Worm (Caenorhabditis elegans) whole organism, L1 larva: Measurements from ENCODE around the gene C05D12.3.

Experiments
- C16A3.4 ChIP-seq: fragments of 150-350 bp; optimal IDR thresholded peaks from 2 replicates; lab custom pipeline; 2014; ENCODE audit warnings: missing biosample characterization, missing genetic modification characterization
- C34B4.2 ChIP-seq: sonication (generic microtip); optimal IDR thresholded peaks from 2 replicates; lab custom pipeline; 2017; ENCODE audit warnings: mild to moderate bottlenecking, missing genetic modification characterization, missing compliant biosample characterization
- aha-1 ChIP-seq: fragments of 150-350 bp; optimal IDR thresholded peaks from 2 replicates; lab custom pipeline; 2014; ENCODE audit warnings: missing biosample characterization, missing genetic modification characterization
- alr-1 ChIP-seq: fragments of 200-800 bp; sonication (Bioruptor generic); optimal IDR thresholded peaks from 2 replicates; lab custom pipeline; 2018; ENCODE audit warnings: borderline replicate concordance, mild to moderate bottlenecking, missing genetic modification characterization, missing compliant biosample characterization
- blmp-1 ChIP-seq: fragments of 150-350 bp; optimal IDR thresholded peaks from 2 replicates; lab custom pipeline; 2014; ENCODE audit warnings: missing biosample characterization, missing genetic modification characterization
- ceh-90 ChIP-seq: sonication (generic microtip); optimal IDR thresholded peaks from 2 replicates; lab custom pipeline; 2016; ENCODE audit warnings: missing genetic modification characterization, missing compliant biosample characterization
- dsc-1 ChIP-seq: sonication (generic microtip); optimal IDR thresholded peaks from 2 replicates; lab custom pipeline; 2016; ENCODE audit warnings: mild to moderate bottlenecking, missing genetic modification characterization, missing compliant biosample characterization
- efl-1 ChIP-seq, 4 experiments: fragments of 150-350 bp; optimal IDR thresholded peaks in 3 of 4; peaks in 1 of 4; 1 replicate in 1 of 4; 2 replicates in 3 of 4; lab custom pipeline; 2014; ENCODE audit warnings: missing biosample characterization in 2 of 4, missing genetic modification characterization in 2 of 4, missing genetic modification reagents in 2 of 4
- efl-3 ChIP-seq: fragments of 200-800 bp; sonication (Bioruptor generic); optimal IDR thresholded peaks from 2 replicates; lab custom pipeline; 2018; ENCODE audit warnings: mild to moderate bottlenecking, missing genetic modification characterization, missing compliant biosample characterization
- egl-27 ChIP-seq, 2 experiments: fragments of 150-350 bp in 1 of 2; sonication (generic microtip); optimal IDR thresholded peaks; 3 replicates each; lab custom pipeline; 2017 to 2018; ENCODE audit warnings: missing biosample characterization in 2 of 2, missing genetic modification characterization in 2 of 2, missing genetic modification reagents in 2 of 2
- elt-3 ChIP-seq, 6 experiments: fragments of 150-350 bp in 1 of 6; sonication (generic microtip); optimal IDR thresholded peaks; 2 replicates each; lab custom pipeline; 2017 to 2018; ENCODE audit warnings: missing biosample characterization in 6 of 6, missing genetic modification characterization in 6 of 6, inconsistent platforms in 1 of 6
- fkh-8 ChIP-seq: sonication (generic microtip); optimal IDR thresholded peaks from 2 replicates; lab custom pipeline; 2016; ENCODE audit warnings: mild to moderate bottlenecking, missing genetic modification characterization, missing compliant biosample characterization
- grh-1 ChIP-seq: fragments of 200-800 bp; sonication (Bioruptor generic); IDR thresholded peaks from 2 replicates; pipeline ENCODE4 v1.3.6; 2022; ENCODE audit warnings: missing genetic modification reagents, missing genetic modification characterization, missing compliant biosample characterization
- hlh-17 ChIP-seq: fragments of 200-800 bp; sonication (Bioruptor generic); optimal IDR thresholded peaks from 2 replicates; lab custom pipeline; 2018; ENCODE audit warnings: missing genetic modification characterization, mild to moderate bottlenecking, missing compliant biosample characterization, moderate library complexity, borderline replicate concordance
- hlh-4 ChIP-seq: sonication (generic microtip); optimal IDR thresholded peaks from 2 replicates; lab custom pipeline; 2016; ENCODE audit warnings: mild to moderate bottlenecking, missing genetic modification characterization, missing compliant biosample characterization
- jun-1 ChIP-seq: fragments of 150-350 bp; optimal IDR thresholded peaks from 2 replicates; lab custom pipeline; 2014; ENCODE audit warnings: missing biosample characterization, missing genetic modification reagents, missing genetic modification characterization
- lin-14 ChIP-seq: fragments of 200-800 bp; sonication (Bioruptor generic); optimal IDR thresholded peaks from 2 replicates; lab custom pipeline; 2018; ENCODE audit warnings: mild to moderate bottlenecking, missing genetic modification characterization, moderate library complexity, missing compliant biosample characterization
- lin-35 ChIP-seq, 2 experiments: fragments of 150-350 bp; optimal IDR thresholded peaks; 2 replicates each; lab custom pipeline; 2014; ENCODE audit warnings: missing biosample characterization in 2 of 2, missing genetic modification characterization in 2 of 2, missing genetic modification reagents in 2 of 2
- lin-39 ChIP-seq: fragments of 150-350 bp; optimal IDR thresholded peaks from 2 replicates; lab custom pipeline; 2014; ENCODE audit warnings: missing biosample characterization, missing genetic modification reagents, missing genetic modification characterization
- lir-3 ChIP-seq: sonication (generic microtip); optimal IDR thresholded peaks from 2 replicates; lab custom pipeline; 2016; ENCODE audit warnings: mild to moderate bottlenecking, missing genetic modification characterization, moderate library complexity, missing compliant biosample characterization; ENCODE audit not compliant: poor library complexity
- mdl-1 ChIP-seq, 2 experiments: fragments of 150-350 bp; optimal IDR thresholded peaks; 2 replicates each; lab custom pipeline; 2014 to 2017; ENCODE audit warnings: missing biosample characterization in 2 of 2, missing genetic modification characterization in 2 of 2, inconsistent platforms in 1 of 2
- mef-2 ChIP-seq: fragments of 150-350 bp; optimal IDR thresholded peaks from 2 replicates; lab custom pipeline; 2014; ENCODE audit warnings: missing biosample characterization, missing genetic modification characterization
- nhr-11 ChIP-seq: fragments of 150-350 bp; optimal IDR thresholded peaks from 2 replicates; lab custom pipeline; 2014; ENCODE audit warnings: missing biosample characterization, missing genetic modification characterization
- nhr-19 ChIP-seq: fragments of 200-800 bp; sonication (Bioruptor generic); conservative IDR thresholded peaks from 2 replicates; pipeline ENCODE4 v1.3.6; 2022; ENCODE audit warnings: missing genetic modification characterization, missing compliant biosample characterization
- nhr-20 ChIP-seq: sonication (generic microtip); optimal IDR thresholded peaks from 2 replicates; lab custom pipeline; 2016; ENCODE audit warnings: mild to moderate bottlenecking, missing genetic modification characterization, missing compliant biosample characterization
- nhr-237 ChIP-seq: fragments of 150-350 bp; optimal IDR thresholded peaks from 2 replicates; lab custom pipeline; 2014; ENCODE audit warnings: missing biosample characterization, missing genetic modification characterization
- nhr-28 ChIP-seq: fragments of 150-350 bp; optimal IDR thresholded peaks from 2 replicates; lab custom pipeline; 2014; ENCODE audit warnings: missing biosample characterization, missing genetic modification characterization
- nhr-47 ChIP-seq: sonication (generic microtip); optimal IDR thresholded peaks from 2 replicates; lab custom pipeline; 2016; ENCODE audit warnings: mild to moderate bottlenecking, missing genetic modification characterization, moderate library complexity, missing compliant biosample characterization
- nhr-71 ChIP-seq: sonication (generic microtip); optimal IDR thresholded peaks from 2 replicates; lab custom pipeline; 2016; ENCODE audit warnings: mild to moderate bottlenecking, missing genetic modification characterization, moderate library complexity, missing compliant biosample characterization
- nhr-84 ChIP-seq: sonication (generic microtip); optimal IDR thresholded peaks from 2 replicates; lab custom pipeline; 2017; ENCODE audit warnings: missing biosample characterization, missing genetic modification characterization
- nhr-85 ChIP-seq: sonication (generic microtip); peaks from one replicate; lab custom pipeline; 2016; ENCODE audit warnings: missing genetic modification characterization, inconsistent platforms, missing compliant biosample characterization
- nhr-90 ChIP-seq: sonication (generic microtip); optimal IDR thresholded peaks from 2 replicates; lab custom pipeline; 2016; ENCODE audit warnings: mild to moderate bottlenecking, missing genetic modification characterization, missing compliant biosample characterization; ENCODE audit not compliant: poor library complexity
- pag-3 ChIP-seq: sonication (generic microtip); optimal IDR thresholded peaks from 2 replicates; lab custom pipeline; 2017; ENCODE audit warnings: missing genetic modification characterization, mild to moderate bottlenecking, missing compliant biosample characterization, antibody characterized with exemption, borderline replicate concordance; ENCODE audit not compliant: insufficient read depth
- rnt-1 ChIP-seq: sonication (generic microtip); optimal IDR thresholded peaks from 2 replicates; lab custom pipeline; 2016; ENCODE audit warnings: mild to moderate bottlenecking, missing genetic modification characterization, moderate library complexity, missing compliant biosample characterization
- skn-1 ChIP-seq: fragments of 150-350 bp; optimal IDR thresholded peaks from 2 replicates; lab custom pipeline; 2014; ENCODE audit warnings: missing biosample characterization, missing genetic modification characterization
- snpc-4 ChIP-seq: fragments of 150-350 bp; optimal IDR thresholded peaks from 2 replicates; lab custom pipeline; 2014; ENCODE audit warnings: missing biosample characterization, missing genetic modification characterization
- snu-23 ChIP-seq: sonication (generic microtip); optimal IDR thresholded peaks from 2 replicates; lab custom pipeline; 2016; ENCODE audit warnings: missing genetic modification characterization, missing compliant biosample characterization
- sptf-1 ChIP-seq: fragments of 150-350 bp; optimal IDR thresholded peaks from 2 replicates; lab custom pipeline; 2014; ENCODE audit warnings: missing biosample characterization, missing genetic modification characterization
- sup-37 ChIP-seq: fragments of 200-800 bp; sonication (Bioruptor generic); optimal IDR thresholded peaks from 2 replicates; lab custom pipeline; 2018; ENCODE audit warnings: mild to moderate bottlenecking, missing genetic modification characterization, missing compliant biosample characterization
- swsn-7 ChIP-seq: sonication (generic microtip); optimal IDR thresholded peaks from 2 replicates; lab custom pipeline; 2016; ENCODE audit warnings: missing genetic modification characterization, missing compliant biosample characterization
- tbx-2 ChIP-seq: sonication (generic microtip); optimal IDR thresholded peaks from 2 replicates; lab custom pipeline; 2016; ENCODE audit warnings: missing genetic modification characterization, missing compliant biosample characterization
- unc-130 ChIP-seq: fragments of 150-350 bp; optimal IDR thresholded peaks from 2 replicates; lab custom pipeline; 2017; ENCODE audit warnings: missing biosample characterization, missing genetic modification characterization, inconsistent platforms
- unc-62 ChIP-seq: fragments of 150-350 bp; optimal IDR thresholded peaks from 2 replicates; lab custom pipeline; 2014; ENCODE audit warnings: missing biosample characterization, missing genetic modification reagents, missing genetic modification characterization
- vab-15 ChIP-seq: sonication (generic microtip); optimal IDR thresholded peaks from 2 replicates; lab custom pipeline; 2017; ENCODE audit warnings: missing genotype, mild to moderate bottlenecking, missing genetic modification characterization, missing compliant biosample characterization
- zip-4 ChIP-seq: fragments of 200-800 bp; sonication (Bioruptor generic); optimal IDR thresholded peaks from 2 replicates; lab custom pipeline; 2018; ENCODE audit warnings: mild to moderate bottlenecking, missing genetic modification characterization, moderate library complexity, missing compliant biosample characterization
- ztf-4 ChIP-seq: fragments of 150-350 bp; optimal IDR thresholded peaks from 2 replicates; lab custom pipeline; 2014; ENCODE audit warnings: missing biosample characterization, missing genetic modification characterization

The C05D12.3 gene

ce11 chrII:11453025-11453424 is 28.0 kb downstream of the C05D12.3 start, which contains the start of gene rsp-1 (continued):
- TF ChIP-seq unc-62 (GFP tag; lab: Kevin White, UChicago) (no peak), vab-15 (tag; lab: Kevin White, UChicago) (peak; percentile 67), egl-27 (tag; optimal IDR thresholded peaks at IDR 0.05; lab: Kevin White, UChicago) (no peak), dsc-1 (tag; lab: Kevin White, UChicago) (peak; percentile 89), efl-1 (optimal IDR thresholded peaks at IDR 0.05; lab: Kevin White, UChicago) (peak; percentile 88 to 90), efl-1 (GFP tag; optimal IDR thresholded peaks at IDR 0.05 in 1 of 2; lab: Kevin White, UChicago) (peak; percentile 84 to 98), snpc-4 (tag; lab: Kevin White, UChicago) (peak; percentile 81), nhr-28 (tag; lab: Kevin White, UChicago) (no peak), lir-3 (peak; percentile 68), lin-14 (GFP tag; lab: Kevin White, UChicago) (peak; percentile 89), aha-1 (tag; lab: Kevin White, UChicago) (peak; percentile 17), rnt-1 (tag; lab: Kevin White, UChicago) (peak; percentile 94), pag-3 (tag; lab: Kevin White, UChicago) (no peak), ceh-90 (tag; lab: Kevin White, UChicago) (no peak), unc-130 (tag; lab: Kevin White, UChicago) (peak; percentile 91), nhr-11 (peak; percentile 46), swsn-7 (tag; lab: Kevin White, UChicago) (peak; percentile 91), ztf-4 (tag; lab: Kevin White, UChicago) (peak; percentile 84), hlh-4 (tag; lab: Kevin White, UChicago) (no peak), sup-37 (GFP tag; lab: Kevin White, UChicago) (peak; percentile 39), blmp-1 (peak; percentile 27), C16A3.4 (tag; lab: Kevin White, UChicago) (peak; percentile 95), nhr-85 (tag; lab: Kevin White, UChicago) (peak; percentile 92), nhr-71 (tag; lab: Kevin White, UChicago) (peak; percentile 93), nhr-19 (GFP tag; lab: Robert Waterston, UW) (peak; percentile 90), sptf-1 (tag; lab: Kevin White, UChicago) (no peak), nhr-90 (peak; percentile 89), efl-3 (GFP tag; lab: Kevin White, UChicago) (no peak), C34B4.2 (tag; lab: Kevin White, UChicago) (no peak), skn-1 (peak; percentile 83), elt-3 (tag; optimal IDR thresholded peaks at IDR 0.05; lab: Kevin White, UChicago) (peak in 4 of 6 experiments; percentile 24 to 96 (median 67)), nhr-237 (tag; lab: Kevin White, UChicago) (no peak)

DNA sequence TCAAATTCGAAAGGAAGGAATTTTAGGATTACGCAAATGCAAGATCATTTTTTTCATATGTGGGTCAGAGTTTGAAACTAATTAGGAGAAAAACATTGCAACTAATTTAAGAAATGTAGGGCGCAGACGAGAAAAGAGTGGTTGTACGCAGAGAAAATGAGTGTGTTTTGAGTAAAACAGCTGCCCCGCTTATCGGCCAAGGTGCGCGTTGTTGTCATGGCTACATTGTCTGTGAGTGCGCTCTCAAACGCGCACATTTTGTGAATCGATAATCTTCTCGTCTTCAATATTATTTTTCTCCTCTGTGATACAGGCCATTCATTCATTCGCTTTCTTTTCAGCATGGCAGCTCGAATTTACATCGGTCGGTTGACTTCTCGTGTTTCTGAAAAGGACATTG is 28.6 kb downstream of the C05D12.3 start:
- TF ChIP-seq lin-35 (GFP tag; optimal IDR thresholded peaks at IDR 0.05; lab: Kevin White, UChicago) (peak in 1 of 2 experiments; percentile 4), snu-23 (GFP tag; lab: Kevin White, UChicago) (no peak), fkh-8 (tag; lab: Kevin White, UChicago) (peak; percentile 98)
- TF ChIP-seq, all 84 proteins: peak for 2

DNA sequence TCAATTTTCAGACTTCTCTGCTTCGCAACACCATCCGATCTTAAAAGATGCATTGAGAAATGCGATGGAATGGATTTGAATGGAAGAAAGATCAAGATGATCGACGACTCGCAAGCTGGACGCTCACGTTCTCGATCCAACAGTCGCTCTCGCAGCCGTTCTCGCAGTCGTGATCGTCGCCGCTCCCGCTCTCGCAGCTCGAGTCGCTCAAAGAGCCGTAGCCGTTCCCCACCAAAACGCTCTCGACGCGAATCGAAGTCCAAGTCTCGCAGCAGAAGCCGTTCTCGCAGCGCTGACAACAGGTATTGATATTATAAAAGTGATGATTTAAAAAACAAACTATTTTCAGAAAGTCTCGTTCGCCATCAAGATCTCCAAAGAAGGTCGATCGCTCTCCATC is 30.1 kb downstream of the C05D12.3 start:
- 0 out of 2 replicates have a peak, but pooled peaks have one; percentile 6 for TF ChIP-seq grh-1 (GFP tag; lab: Robert Waterston, UW)
- TF ChIP-seq lin-35 (GFP tag; optimal IDR thresholded peaks at IDR 0.05; lab: Kevin White, UChicago), result no peak

DNA sequence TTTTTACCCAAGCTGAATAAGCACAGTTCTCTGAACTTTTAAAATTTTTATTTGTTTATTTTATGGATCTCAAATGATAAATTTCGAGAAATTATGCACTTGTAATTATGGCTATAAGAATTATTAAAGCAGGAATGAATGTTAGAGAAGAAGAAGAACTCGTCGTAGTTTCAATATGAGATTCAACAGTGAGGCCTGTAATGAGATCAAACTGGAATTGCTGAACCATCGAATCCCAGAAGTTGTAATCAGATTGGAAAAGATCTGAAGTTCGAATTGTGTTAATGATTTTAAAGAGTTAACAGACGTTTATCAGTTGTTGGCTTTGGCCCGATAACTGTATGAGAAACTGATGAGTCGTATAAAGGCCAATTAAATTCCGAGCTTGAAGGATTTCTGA is 30.6 kb downstream of the C05D12.3 start:
- no peak for TF ChIP-seq nhr-20
- no peak for TF ChIP-seq lin-39
- TF ChIP-seq alr-1 (tag; lab: Kevin White, UChicago), result no peak
- TF ChIP-seq mdl-1 (tag; optimal IDR thresholded peaks at IDR 0.05; lab: Kevin White, UChicago), result no peak
- TF ChIP-seq mef-2 (tag; lab: Kevin White, UChicago), result no peak
- no peak for TF ChIP-seq hlh-17 (GFP tag; lab: Kevin White, UChicago)
- TF ChIP-seq swsn-7 (tag; lab: Kevin White, UChicago), result no peak
- no peak for TF ChIP-seq nhr-47 (tag; lab: Kevin White, UChicago)
- TF ChIP-seq efl-3 (GFP tag; lab: Kevin White, UChicago), result no peak
- TF ChIP-seq tbx-2 (tag; lab: Kevin White, UChicago), result no peak
- TF ChIP-seq fkh-8 (tag; lab: Kevin White, UChicago), result no peak
- no peak for TF ChIP-seq nhr-84 (tag; lab: Kevin White, UChicago)
- no peak for TF ChIP-seq pag-3 (tag; lab: Kevin White, UChicago)
- no peak for TF ChIP-seq lir-3
- TF ChIP-seq skn-1, result no peak
- TF ChIP-seq zip-4 (GFP tag; lab: Kevin White, UChicago), result no peak
- TF ChIP-seq jun-1 (tag; lab: Kevin White, UChicago), result no peak
